Fruit fly (Drosophila melanogaster): Measurements from ENCODE around the gene Dlc90F.

Dlc90F gene

DNA sequence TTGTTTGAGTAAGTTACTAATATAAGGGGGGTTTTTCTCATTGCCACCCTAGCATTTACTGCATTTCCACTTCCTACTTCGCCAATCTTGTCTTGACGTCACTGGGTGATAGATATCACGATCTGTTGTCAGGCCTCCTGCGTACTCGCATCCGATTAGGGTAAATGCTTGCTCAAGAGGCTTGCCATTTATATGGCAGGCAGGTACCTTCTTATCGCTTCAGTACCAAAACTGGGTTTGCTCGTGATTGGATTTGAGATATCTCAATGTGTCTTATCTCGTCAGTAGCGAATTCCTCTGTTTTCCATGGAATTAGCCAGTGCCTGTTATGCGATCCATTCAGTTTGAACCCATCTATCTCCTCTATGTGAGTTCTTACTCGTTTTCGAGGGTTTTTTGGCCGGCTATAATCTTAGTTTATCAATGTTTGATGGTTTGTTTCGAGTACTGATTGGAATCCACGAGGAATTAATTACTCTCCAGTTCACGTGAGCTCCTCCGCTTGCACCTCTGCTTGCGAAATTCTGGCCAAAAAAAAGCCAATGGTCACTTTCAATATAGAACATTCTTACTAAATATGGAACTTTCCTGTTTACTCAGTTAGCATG lies 18.1 kb upstream of the Dlc90F start:
- TF ChIP-seq CG6792 (GFP tag; optimal IDR thresholded peaks at IDR 0.05): no peak
- no peak for TF ChIP-seq cyc (GFP tag; optimal IDR thresholded peaks at IDR 0.05)
- no peak for TF ChIP-seq svp (GFP tag)
- no peak for TF ChIP-seq CG6276 (GFP tag; optimal IDR thresholded peaks at IDR 0.05)
- no peak for TF ChIP-seq pdm3 (GFP tag; optimal IDR thresholded peaks at IDR 0.05)
- no peak for TF ChIP-seq CG6163 (GFP tag; IDR thresholded peaks at IDR 0.05)
- no peak for TF ChIP-seq CG8319 (GFP tag; optimal IDR thresholded peaks at IDR 0.05)
- no peak for TF ChIP-seq Ets21C (GFP tag; optimal IDR thresholded peaks at IDR 0.05)
- no peak for TF ChIP-seq Gug (GFP tag; IDR thresholded peaks at IDR 0.05)
- no peak for TF ChIP-seq fkh (GFP tag; optimal IDR thresholded peaks at IDR 0.05)
- TF ChIP-seq CG4318 (GFP tag; optimal IDR thresholded peaks at IDR 0.05): no peak
- TF ChIP-seq acj6 (GFP tag; optimal IDR thresholded peaks at IDR 0.05): no peak
- no peak for TF ChIP-seq dsx (GFP tag; optimal IDR thresholded peaks at IDR 0.05; ENCODE audit: poor library complexity, severe bottlenecking)
- peak; percentile 2 for TF ChIP-seq Eip93F (GFP tag; optimal IDR thresholded peaks at IDR 0.05)
- TF ChIP-seq vri (GFP tag; optimal IDR thresholded peaks at IDR 0.05): peak; percentile 17

DNA sequence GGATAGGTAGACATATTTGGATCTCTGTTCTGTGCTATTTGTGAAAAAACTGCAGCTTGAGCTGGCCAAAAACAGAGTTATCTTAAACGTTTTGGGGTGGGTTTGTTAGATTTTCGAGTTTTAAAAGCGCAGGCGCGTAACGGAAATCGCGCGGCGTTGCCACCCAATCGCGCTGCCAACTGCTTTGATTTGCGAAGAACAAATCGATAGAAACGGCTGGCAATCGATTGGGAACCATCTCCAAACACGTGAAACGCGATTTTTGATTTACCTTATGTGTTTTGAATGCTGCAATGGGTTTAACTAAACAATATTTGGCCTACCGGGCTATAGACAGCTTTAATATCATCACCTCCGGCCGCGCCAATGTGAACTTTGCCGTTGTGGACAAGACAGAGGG lies 15.6 kb upstream of the Dlc90F start, which contains the start of the genes CG14312 and CG8064:
CG14312 (minus strand) TSS at position 88 of the 400 bp plus-strand sequence.
CG8064 (plus strand) TSS at position 220 of the 400 bp plus-strand sequence.
- TF ChIP-seq CG6808 (GFP tag; optimal IDR thresholded peaks at IDR 0.05): no peak
- peak; percentile 35 for TF ChIP-seq svp (GFP tag)

DNA sequence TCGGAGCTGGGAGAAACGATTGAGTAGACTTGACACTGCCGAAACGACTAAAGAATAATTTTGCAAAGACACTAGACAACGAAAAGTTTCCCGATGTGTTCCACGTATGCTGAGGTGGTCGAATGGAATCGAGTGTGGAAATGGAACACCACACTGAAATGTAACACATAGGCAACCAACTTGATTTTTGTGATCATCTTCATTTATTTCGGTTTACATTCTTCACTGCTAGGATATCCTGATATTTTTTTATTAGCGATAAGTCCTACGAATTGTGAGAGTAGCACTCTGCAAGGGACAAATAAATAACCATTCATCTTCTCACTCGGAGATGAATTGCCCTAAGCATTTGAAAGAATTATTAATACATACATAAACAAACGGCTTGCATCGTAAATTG lies 10.4 kb upstream of the Dlc90F start, which contains the start of gene CG7131:
CG7131 (minus strand) TSS at position 101 of the 400 bp plus-strand sequence.
- TF ChIP-seq esn (GFP tag; optimal IDR thresholded peaks at IDR 0.05) (no peak), eg (GFP tag; IDR thresholded peaks at IDR 0.05) (no peak), lz (GFP tag; optimal IDR thresholded peaks at IDR 0.05) (no peak), Met (GFP tag; optimal IDR thresholded peaks at IDR 0.05) (no peak), Sox102F (GFP tag; optimal IDR thresholded peaks at IDR 0.05) (no peak), vri (GFP tag; optimal IDR thresholded peaks at IDR 0.05) (no peak), CG10669 (GFP tag; optimal IDR thresholded peaks at IDR 0.05) (no peak), CG15336 (GFP tag; IDR thresholded peaks at IDR 0.05) (no peak), CG11294 (GFP tag; IDR thresholded peaks at IDR 0.05) (no peak), CG3919 (GFP tag; optimal IDR thresholded peaks at IDR 0.05) (no peak), CG8319 (GFP tag; optimal IDR thresholded peaks at IDR 0.05) (no peak), Eip93F (GFP tag; optimal IDR thresholded peaks at IDR 0.05) (no peak)

DNA sequence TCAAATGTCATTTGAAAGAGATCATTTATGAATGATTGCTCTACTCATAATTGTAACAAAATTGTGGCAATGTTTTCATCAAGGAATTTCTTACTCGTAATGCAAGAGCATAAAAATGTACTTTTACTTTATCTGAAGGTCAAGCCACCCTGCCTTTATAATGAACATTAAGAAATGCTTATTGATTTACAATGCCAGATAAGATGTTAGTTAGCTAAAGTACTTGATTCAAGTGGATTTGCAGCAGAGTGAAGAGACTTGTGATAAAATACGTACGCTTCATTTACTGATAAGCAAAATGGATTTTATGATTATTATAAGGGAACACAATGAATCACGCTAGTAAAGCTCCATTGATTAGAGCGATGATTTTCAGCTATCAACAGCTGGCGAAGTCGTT lies 7.2 kb upstream of the Dlc90F start:
- TF ChIP-seq svp (GFP tag) (peak; percentile 69), pdm3 (GFP tag; optimal IDR thresholded peaks at IDR 0.05) (no peak), CG6163 (GFP tag; IDR thresholded peaks at IDR 0.05) (no peak), CG6792 (GFP tag; optimal IDR thresholded peaks at IDR 0.05) (no peak), CG34406 (GFP tag; optimal IDR thresholded peaks at IDR 0.05) (no peak), CG15336 (GFP tag; IDR thresholded peaks at IDR 0.05) (no peak)

DNA sequence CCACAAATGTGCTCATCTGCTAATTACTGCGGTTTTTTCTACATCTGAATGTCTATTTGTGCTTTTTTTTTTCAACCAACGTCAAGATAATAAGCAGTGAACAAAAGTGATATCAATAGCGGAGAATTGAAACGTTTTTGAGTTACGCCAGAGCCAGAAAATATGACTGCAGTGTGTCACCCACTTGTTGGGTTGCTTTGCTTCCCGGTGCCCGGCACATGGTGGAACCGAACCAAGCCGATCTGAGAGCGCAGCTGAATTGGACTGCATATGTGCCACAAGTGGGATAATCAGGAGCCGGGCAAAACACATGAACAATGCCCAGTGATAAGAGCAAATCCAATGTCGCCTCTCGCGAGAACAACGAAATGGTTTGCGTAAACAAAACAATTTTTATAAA lies 6.7 kb upstream of the Dlc90F start:
- TF ChIP-seq vri (GFP tag; optimal IDR thresholded peaks at IDR 0.05) (peak; percentile 66), Smox (GFP tag; optimal IDR thresholded peaks at IDR 0.05) (no peak), CG11294 (GFP tag; IDR thresholded peaks at IDR 0.05) (no peak), svp (GFP tag) (peak; percentile 73), Eip78C (GFP tag) (peak; percentile 32), acj6 (GFP tag; optimal IDR thresholded peaks at IDR 0.05) (no peak), CG11902 (GFP tag; optimal IDR thresholded peaks at IDR 0.05) (no peak), CG10669 (GFP tag; optimal IDR thresholded peaks at IDR 0.05) (no peak), esn (GFP tag; optimal IDR thresholded peaks at IDR 0.05) (no peak)

DNA sequence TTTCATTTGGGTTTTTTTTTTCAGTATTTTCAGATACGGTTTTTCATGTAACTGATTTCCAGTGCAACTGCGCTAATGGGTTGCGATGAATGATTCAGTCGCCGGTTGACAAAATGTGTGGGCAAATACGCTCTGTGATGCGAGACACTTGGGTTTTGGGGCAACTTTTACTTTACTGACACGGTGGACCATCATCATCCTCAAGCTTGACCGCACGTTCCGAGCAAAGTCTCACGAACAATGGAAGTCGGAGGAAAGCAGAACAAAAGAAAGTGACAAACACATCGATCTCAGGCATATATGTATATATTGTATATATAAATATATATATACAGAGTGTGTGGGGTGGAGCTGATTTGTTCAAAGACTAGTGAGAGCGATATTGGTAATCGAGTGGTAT lies 4.5 kb upstream of the Dlc90F start:
- TF ChIP-seq topi (GFP tag; optimal IDR thresholded peaks at IDR 0.05) (no peak), CG6808 (GFP tag; optimal IDR thresholded peaks at IDR 0.05) (peak; percentile 23), Eip78C (GFP tag) (peak; percentile 63), Sox15 (GFP tag; optimal IDR thresholded peaks at IDR 0.05) (no peak), Blimp-1 (GFP tag; optimal IDR thresholded peaks at IDR 0.05) (peak; percentile 46), CG6163 (GFP tag; IDR thresholded peaks at IDR 0.05) (0 out of 3 replicates have a peak, but pooled peaks have one; percentile 10), Sox102F (GFP tag; optimal IDR thresholded peaks at IDR 0.05) (peak; percentile 9), ss (GFP tag; optimal IDR thresholded peaks at IDR 0.05) (peak in 1 of 2 experiments; percentile 49), lz (GFP tag; optimal IDR thresholded peaks at IDR 0.05) (no peak), CG1621 (tag; optimal IDR thresholded peaks at IDR 0.05) (no peak), CG6792 (GFP tag; optimal IDR thresholded peaks at IDR 0.05) (no peak), CG9139 (GFP tag; optimal IDR thresholded peaks at IDR 0.05) (peak; percentile 58), svp (GFP tag) (peak; percentile 34)
